Fruit fly (Drosophila melanogaster): ENCODE measurements around the gene CG31115.

The CG31115 gene

DNA sequence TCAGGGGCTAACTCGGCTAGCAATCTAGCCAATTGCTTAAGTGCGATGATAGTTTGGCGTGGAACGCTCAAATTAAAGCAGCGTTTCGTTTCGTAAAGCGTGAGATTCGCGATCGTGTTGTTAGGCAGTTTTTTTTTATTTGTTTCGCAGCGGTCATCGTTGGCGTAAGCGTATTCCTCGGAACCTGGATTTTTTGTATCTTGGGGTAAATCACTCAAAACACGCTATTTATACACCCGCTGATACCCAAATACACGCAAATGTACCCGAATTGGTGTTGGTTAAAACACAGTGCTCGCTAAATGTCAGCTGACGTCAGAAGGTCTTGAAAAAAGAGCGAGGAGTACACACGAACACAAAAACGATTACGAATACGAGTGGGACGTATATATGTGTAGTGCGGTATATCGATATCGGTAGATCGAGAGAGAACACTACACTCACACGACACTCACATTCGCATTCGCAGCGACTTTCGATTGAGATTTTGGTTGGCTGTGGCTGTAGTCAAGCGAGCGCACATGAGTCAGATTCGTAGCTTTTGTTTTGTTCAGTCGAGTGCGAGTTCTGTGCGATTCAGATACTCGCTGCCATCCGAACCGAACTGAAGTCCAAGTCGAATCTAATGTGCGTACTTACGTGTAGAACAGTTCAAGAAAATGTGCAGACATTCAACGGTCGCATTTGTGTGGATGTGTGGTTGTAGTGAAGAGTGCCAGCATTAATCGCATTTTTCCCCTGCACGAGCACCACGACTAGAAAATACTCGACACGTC lies 13.2 kb downstream of the CG31115 start (continued):
- peak; percentile 8 for TF ChIP-seq CG10147 (GFP tag; optimal IDR thresholded peaks at IDR 0.05)
- TF ChIP-seq stwl (tag; optimal IDR thresholded peaks at IDR 0.05) = peak; percentile 73
- TF ChIP-seq CG10979 (tag; optimal IDR thresholded peaks at IDR 0.05) = no peak
- no peak for TF ChIP-seq Awh (GFP tag; IDR thresholded peaks at IDR 0.05)
- peak; percentile 14 for TF ChIP-seq CoRest (tag; optimal IDR thresholded peaks at IDR 0.05)
- TF ChIP-seq da (GFP tag; optimal IDR thresholded peaks at IDR 0.05) = no peak
- no peak for TF ChIP-seq bigmax (GFP tag; optimal IDR thresholded peaks at IDR 0.05)
- no peak for TF ChIP-seq CG17568 (GFP tag; optimal IDR thresholded peaks at IDR 0.05)
- TF ChIP-seq otp (GFP tag; IDR thresholded peaks at IDR 0.05) = no peak
- TF ChIP-seq MBD-R2 (GFP tag; IDR thresholded peaks at IDR 0.05) = no peak
- no peak for TF ChIP-seq lmd (GFP tag; IDR thresholded peaks at IDR 0.05)
- TF ChIP-seq hb (GFP tag; IDR thresholded peaks at IDR 0.05; ENCODE audit: partially characterized antibody) = no peak
- no peak for TF ChIP-seq CG2120 (GFP tag; optimal IDR thresholded peaks at IDR 0.05)
- TF ChIP-seq dmrt99B (tag; optimal IDR thresholded peaks at IDR 0.05) = no peak
- no peak for TF ChIP-seq Hmx (GFP tag; optimal IDR thresholded peaks at IDR 0.05)
- TF ChIP-seq al (GFP tag; IDR thresholded peaks at IDR 0.05) = no peak
- TF ChIP-seq schlank (tag; optimal IDR thresholded peaks at IDR 0.05) = peak; percentile 3
- TF ChIP-seq CG3281 (GFP tag; optimal IDR thresholded peaks at IDR 0.05) = peak; percentile 44
- no peak for TF ChIP-seq Dad (GFP tag; optimal IDR thresholded peaks at IDR 0.05)
- no peak for TF ChIP-seq CG6254 (GFP tag; optimal IDR thresholded peaks at IDR 0.05)
- no peak for TF ChIP-seq slou (GFP tag; optimal IDR thresholded peaks at IDR 0.05)
- peak; percentile 42 for TF ChIP-seq p53 (GFP tag; optimal IDR thresholded peaks at IDR 0.05)
- TF ChIP-seq dpn (GFP tag; optimal IDR thresholded peaks at IDR 0.05) = no peak
- no peak for TF ChIP-seq CG32767 (GFP tag; IDR thresholded peaks at IDR 0.05)
- TF ChIP-seq wdn (GFP tag; IDR thresholded peaks at IDR 0.05) = no peak
- peak; percentile 46 for TF ChIP-seq ftz-f1 (GFP tag; optimal IDR thresholded peaks at IDR 0.05)
- peak; percentile 5 for TF ChIP-seq nau (GFP tag; optimal IDR thresholded peaks at IDR 0.05)
- TF ChIP-seq Bgb (GFP tag; IDR thresholded peaks at IDR 0.05; ENCODE audit: partially characterized antibody) = no peak
- TF ChIP-seq CG10431 (GFP tag; optimal IDR thresholded peaks at IDR 0.05) = no peak
- TF ChIP-seq insv (GFP tag; optimal IDR thresholded peaks at IDR 0.05) = peak in 1 of 2 experiments; percentile 5
- TF ChIP-seq Tbp (GFP tag; optimal IDR thresholded peaks at IDR 0.05) = no peak
- no peak for TF ChIP-seq phol (tag; optimal IDR thresholded peaks at IDR 0.05)
- TF ChIP-seq CG1602 (GFP tag; optimal IDR thresholded peaks at IDR 0.05) = no peak
- TF ChIP-seq Lhr (GFP tag; optimal IDR thresholded peaks at IDR 0.05) = no peak
- no peak for TF ChIP-seq HLH54F (GFP tag; optimal IDR thresholded peaks at IDR 0.05)
- TF ChIP-seq CG2875 (GFP tag; optimal IDR thresholded peaks at IDR 0.05) = no peak
- TF ChIP-seq Dp (GFP tag; optimal IDR thresholded peaks at IDR 0.05) = peak; percentile 31
- no peak for TF ChIP-seq vvl (GFP tag; IDR thresholded peaks at IDR 0.05)
- TF ChIP-seq CG8388 (GFP tag; optimal IDR thresholded peaks at IDR 0.05) = peak; percentile 100
- peak; percentile 10 for TF ChIP-seq CG6854 (GFP tag; optimal IDR thresholded peaks at IDR 0.05)
- no peak for TF ChIP-seq zen (tag; optimal IDR thresholded peaks at IDR 0.05)
- TF ChIP-seq Oli (tag; optimal IDR thresholded peaks at IDR 0.05) = no peak
- no peak for TF ChIP-seq seq (GFP tag; IDR thresholded peaks at IDR 0.05)
- TF ChIP-seq Mrtf (GFP tag; IDR thresholded peaks at IDR 0.05) = no peak
- no peak for TF ChIP-seq toy (GFP tag; IDR thresholded peaks at IDR 0.05)
- no peak for TF ChIP-seq tna (GFP tag; IDR thresholded peaks at IDR 0.05; ENCODE audit: partially characterized antibody)
- TF ChIP-seq sens (GFP tag) = peak; percentile 62
- TF ChIP-seq kah (GFP tag; optimal IDR thresholded peaks at IDR 0.05) = peak; percentile 17
- TF ChIP-seq Pdp1 (GFP tag; optimal IDR thresholded peaks at IDR 0.05) = peak in 1 of 2 experiments; percentile 54
- peak; percentile 28 for TF ChIP-seq tap (tag; optimal IDR thresholded peaks at IDR 0.05)
